Worm (Caenorhabditis elegans) whole organism, L3 larva: ENCODE data around the gene fbxa-83.

Source experiments
- ZK546.5 ChIP-seq: sonication (generic microtip); optimal IDR thresholded peaks from 2 replicates; lab custom pipeline; 2017; ENCODE audit warnings: missing biosample characterization, missing genetic modification characterization
- aly-2 ChIP-seq: fragments of 150-350 bp; optimal IDR thresholded peaks from 2 replicates; lab custom pipeline; 2014; ENCODE audit warnings: missing biosample characterization, missing genetic modification characterization
- ama-1 ChIP-seq: fragments of 150-350 bp; optimal IDR thresholded peaks from 2 replicates; lab custom pipeline; 2018
- ceh-16 ChIP-seq: sonication (generic microtip); optimal IDR thresholded peaks from 2 replicates; lab custom pipeline; 2017; ENCODE audit warnings: missing biosample characterization, missing genetic modification characterization
- ceh-28 ChIP-seq: fragments of 150-350 bp; optimal IDR thresholded peaks from 2 replicates; lab custom pipeline; 2014; ENCODE audit warnings: missing biosample characterization, missing genetic modification reagents, missing genetic modification characterization
- ceh-9 ChIP-seq: sonication (generic microtip); optimal IDR thresholded peaks from 2 replicates; lab custom pipeline; 2018; ENCODE audit warnings: missing biosample characterization, missing genetic modification characterization
- daf-12 ChIP-seq: fragments of 150-350 bp; optimal IDR thresholded peaks from 2 replicates; lab custom pipeline; 2014; ENCODE audit warnings: missing biosample characterization, missing genetic modification reagents, missing genetic modification characterization
- egl-5 ChIP-seq: fragments of 150-350 bp; optimal IDR thresholded peaks from 2 replicates; lab custom pipeline; 2017; ENCODE audit warnings: missing biosample characterization, missing genetic modification reagents, missing genetic modification characterization, inconsistent platforms
- elt-1 ChIP-seq: fragments of 150-350 bp; optimal IDR thresholded peaks from 2 replicates; lab custom pipeline; 2014; ENCODE audit warnings: missing biosample characterization, missing genetic modification characterization
- elt-2 ChIP-seq: sonication (generic microtip); optimal IDR thresholded peaks from 2 replicates; lab custom pipeline; 2016; ENCODE audit warnings: missing genetic modification reagents, mild to moderate bottlenecking, missing genetic modification characterization, missing compliant biosample characterization
- elt-3 ChIP-seq, 3 experiments: fragments of 150-350 bp in 1 of 3; sonication (generic microtip) in 2 of 3; optimal IDR thresholded peaks; 2 replicates in 2 of 3; 4 replicates in 1 of 3; lab custom pipeline; 2014 to 2017; ENCODE audit warnings: missing biosample characterization in 3 of 3, missing genetic modification characterization in 3 of 3
- eor-1 ChIP-seq, 2 experiments: fragments of 150-350 bp; optimal IDR thresholded peaks; 2 replicates each; lab custom pipeline; 2014 to 2018; ENCODE audit warnings: missing biosample characterization in 2 of 2, missing genetic modification characterization in 2 of 2
- fkh-2 ChIP-seq: fragments of 150-350 bp; optimal IDR thresholded peaks from 2 replicates; lab custom pipeline; 2014; ENCODE audit warnings: missing biosample characterization, missing genetic modification reagents, missing genetic modification characterization
- fos-1 ChIP-seq: fragments of 150-350 bp; optimal IDR thresholded peaks from 2 replicates; lab custom pipeline; 2014; ENCODE audit warnings: missing biosample characterization, missing genetic modification characterization
- hmg-11 ChIP-seq: sonication (generic microtip); optimal IDR thresholded peaks from 2 replicates; lab custom pipeline; 2016; ENCODE audit warnings: missing genetic modification characterization, missing compliant biosample characterization
- jun-1 ChIP-seq: fragments of 150-350 bp; optimal IDR thresholded peaks from 2 replicates; lab custom pipeline; 2014; ENCODE audit warnings: missing biosample characterization, missing genetic modification reagents, missing genetic modification characterization
- lin-15B ChIP-seq: fragments of 150-350 bp; optimal IDR thresholded peaks from 2 replicates; lab custom pipeline; 2014; ENCODE audit warnings: missing biosample characterization, missing genetic modification characterization
- lin-39 ChIP-seq: fragments of 150-350 bp; optimal IDR thresholded peaks from 2 replicates; lab custom pipeline; 2018; ENCODE audit warnings: missing biosample characterization, missing genetic modification reagents, missing genetic modification characterization
- lsy-12 ChIP-seq: sonication (generic microtip); optimal IDR thresholded peaks from 2 replicates; lab custom pipeline; 2016; ENCODE audit warnings: mild to moderate bottlenecking, missing genetic modification characterization, missing compliant biosample characterization
- mml-1 ChIP-seq: fragments of 150-350 bp; sonication (generic microtip); optimal IDR thresholded peaks from 3 replicates; lab custom pipeline; 2014; ENCODE audit warnings: missing biosample characterization, missing genetic modification characterization
- nfya-1 ChIP-seq: sonication (generic microtip); optimal IDR thresholded peaks from 2 replicates; lab custom pipeline; 2017; ENCODE audit warnings: missing genetic modification characterization, mild to moderate bottlenecking, missing compliant biosample characterization, antibody characterized with exemption, moderate library complexity; ENCODE audit not compliant: insufficient read depth
- nhr-11 ChIP-seq: fragments of 150-350 bp; optimal IDR thresholded peaks from 2 replicates; lab custom pipeline; 2014; ENCODE audit warnings: missing biosample characterization, missing genetic modification characterization
- nhr-12 ChIP-seq: fragments of 150-350 bp; optimal IDR thresholded peaks from 2 replicates; lab custom pipeline; 2014; ENCODE audit warnings: missing biosample characterization, missing genetic modification characterization
- nhr-23 ChIP-seq: fragments of 150-350 bp; optimal IDR thresholded peaks from 2 replicates; lab custom pipeline; 2014; ENCODE audit warnings: missing biosample characterization, missing genetic modification reagents, missing genetic modification characterization
- nhr-237 ChIP-seq: fragments of 150-350 bp; optimal IDR thresholded peaks from 2 replicates; lab custom pipeline; 2014; ENCODE audit warnings: missing biosample characterization, missing genetic modification characterization
- nhr-25 ChIP-seq: sonication (generic microtip); optimal IDR thresholded peaks from 2 replicates; lab custom pipeline; 2017; ENCODE audit warnings: missing biosample characterization, missing genetic modification characterization
- nhr-28 ChIP-seq: fragments of 150-350 bp; optimal IDR thresholded peaks from 2 replicates; lab custom pipeline; 2014; ENCODE audit warnings: missing biosample characterization, missing genetic modification characterization
- nhr-43 ChIP-seq: sonication (generic microtip); optimal IDR thresholded peaks from 2 replicates; lab custom pipeline; 2016; ENCODE audit warnings: mild to moderate bottlenecking, missing genetic modification characterization, missing compliant biosample characterization; ENCODE audit not compliant: poor library complexity, severe bottlenecking
- nhr-67 ChIP-seq: fragments of 150-350 bp; optimal IDR thresholded peaks from 2 replicates; lab custom pipeline; 2014; ENCODE audit warnings: missing biosample characterization, missing genetic modification characterization
- nhr-76 ChIP-seq: fragments of 150-350 bp; sonication (generic microtip); optimal IDR thresholded peaks from 5 replicates; lab custom pipeline; 2014; ENCODE audit warnings: missing biosample characterization, missing genetic modification characterization
- nhr-77 ChIP-seq: fragments of 150-350 bp; optimal IDR thresholded peaks from 2 replicates; lab custom pipeline; 2014; ENCODE audit warnings: missing biosample characterization, missing genetic modification characterization
- pha-4 ChIP-seq: fragments of 150-350 bp; optimal IDR thresholded peaks from 2 replicates; lab custom pipeline; 2014; ENCODE audit warnings: missing biosample characterization, missing genetic modification reagents, missing genetic modification characterization
- pqm-1 ChIP-seq: fragments of 150-350 bp; optimal IDR thresholded peaks from 2 replicates; lab custom pipeline; 2017; ENCODE audit warnings: missing biosample characterization, missing genetic modification characterization, inconsistent platforms
- sea-2 ChIP-seq: fragments of 150-350 bp; sonication (generic microtip); optimal IDR thresholded peaks from 4 replicates; lab custom pipeline; 2014; ENCODE audit warnings: missing biosample characterization, missing genetic modification reagents, missing genetic modification characterization
- skn-1 ChIP-seq: fragments of 150-350 bp; optimal IDR thresholded peaks from 2 replicates; lab custom pipeline; 2014; ENCODE audit warnings: missing biosample characterization, missing genetic modification characterization
- snpc-4 ChIP-seq: fragments of 150-350 bp; optimal IDR thresholded peaks from 2 replicates; lab custom pipeline; 2014; ENCODE audit warnings: missing biosample characterization, missing genetic modification characterization
- tbx-2 ChIP-seq: sonication (generic microtip); optimal IDR thresholded peaks from 2 replicates; lab custom pipeline; 2016; ENCODE audit warnings: mild to moderate bottlenecking, missing genetic modification characterization, missing compliant biosample characterization
- unc-39 ChIP-seq: sonication (generic microtip); optimal IDR thresholded peaks from 4 replicates; lab custom pipeline; 2017; ENCODE audit warnings: missing biosample characterization, missing genetic modification characterization
- unc-62 ChIP-seq: fragments of 150-350 bp; sonication (generic microtip); optimal IDR thresholded peaks from 4 replicates; lab custom pipeline; 2014; ENCODE audit warnings: missing biosample characterization, missing genetic modification reagents, missing genetic modification characterization
- zag-1 ChIP-seq: fragments of 150-350 bp; optimal IDR thresholded peaks from 2 replicates; lab custom pipeline; 2014; ENCODE audit warnings: missing biosample characterization, missing genetic modification characterization
- ztf-11 ChIP-seq: fragments of 150-350 bp; optimal IDR thresholded peaks from 2 replicates; lab custom pipeline; 2014; ENCODE audit warnings: missing biosample characterization, missing genetic modification characterization
- ztf-4 ChIP-seq: fragments of 150-350 bp; optimal IDR thresholded peaks from 2 replicates; lab custom pipeline; 2014; ENCODE audit warnings: missing biosample characterization, missing genetic modification characterization

Gene fbxa-83

DNA sequence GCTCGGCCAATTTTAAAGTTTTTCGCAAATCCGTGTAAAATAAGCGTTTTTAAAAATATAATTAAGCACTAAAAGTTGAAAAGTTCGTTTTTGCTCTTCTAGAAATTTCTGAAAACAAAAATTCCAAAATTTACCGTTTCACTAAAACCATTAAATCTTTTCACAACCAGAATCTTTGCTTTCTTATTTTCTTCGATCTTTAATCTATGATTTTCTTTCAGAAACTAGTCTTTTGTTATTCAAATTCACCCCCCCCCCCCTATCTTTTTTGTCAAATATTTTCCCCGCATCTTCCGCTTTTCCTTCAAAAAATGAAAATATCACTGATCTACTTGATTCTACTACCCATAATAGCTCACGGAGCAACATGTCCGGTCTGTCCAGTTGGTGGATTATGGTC is 13.5 kb upstream of the fbxa-83 start, which contains the start of gene Y67A10A.11:
Gene Y67A10A.11, plus strand, starts transcription at position 301 of the 400 bp plus-strand sequence.
- no peak for TF ChIP-seq nhr-28 (tag; lab: Kevin White, UChicago)

- TF ChIP-seq ztf-11 (tag; lab: Kevin White, UChicago) (no peak), aly-2 (tag; lab: Kevin White, UChicago) (no peak), nhr-237 (tag; lab: Kevin White, UChicago) (no peak), nhr-28 (tag; lab: Kevin White, UChicago) (no peak), pqm-1 (no peak), nhr-11 (no peak), skn-1 (tag; lab: Kevin White, UChicago) (no peak), lin-39 (tag; lab: Kevin White, UChicago) (no peak), jun-1 (tag; lab: Kevin White, UChicago) (no peak), zag-1 (tag; lab: Kevin White, UChicago) (no peak), ceh-28 (tag; lab: Kevin White, UChicago) (no peak), fos-1 (tag; lab: Kevin White, UChicago) (no peak), lin-15B (tag; lab: Kevin White, UChicago) (no peak), nhr-12 (tag; lab: Kevin White, UChicago) (no peak), nhr-67 (no peak), unc-62 (GFP tag; lab: Kevin White, UChicago) (no peak)
Observed at ce11 chrIV:14337757-14338156, 11.6 kb upstream of the fbxa-83 start, which contains the start of gene Y67A10A.2. Y67A10A.2 (plus strand) TSS chrIV:14338057.

DNA sequence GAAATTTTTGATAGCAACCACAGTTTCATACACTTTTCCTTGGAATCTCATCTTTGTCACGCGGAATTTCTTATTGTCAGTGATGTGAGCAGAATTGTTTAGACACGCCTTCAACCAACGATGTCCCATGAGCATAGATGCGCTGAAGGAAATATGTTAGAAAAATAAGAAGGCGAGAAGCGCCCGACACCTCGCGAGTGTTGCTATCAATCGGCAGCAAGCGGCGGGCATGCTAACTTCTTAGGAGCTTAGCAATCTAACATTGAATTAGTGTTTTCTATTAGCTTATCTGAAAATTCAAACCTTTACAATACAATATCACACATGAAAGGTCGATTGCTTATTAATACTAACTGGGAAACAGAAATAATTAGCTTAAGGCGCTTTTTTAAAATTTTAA is 9.6 kb upstream of the fbxa-83 start:
- no peak for TF ChIP-seq tbx-2 (tag; lab: Kevin White, UChicago)
- TF ChIP-seq nfya-1 (tag; lab: Kevin White, UChicago): no peak
- no peak for TF ChIP-seq mml-1 (tag; lab: Kevin White, UChicago)
- no peak for TF ChIP-seq pha-4 (tag; lab: Kevin White, UChicago)
- TF ChIP-seq aly-2 (tag; lab: Kevin White, UChicago): no peak
- TF ChIP-seq nhr-43: no peak

DNA sequence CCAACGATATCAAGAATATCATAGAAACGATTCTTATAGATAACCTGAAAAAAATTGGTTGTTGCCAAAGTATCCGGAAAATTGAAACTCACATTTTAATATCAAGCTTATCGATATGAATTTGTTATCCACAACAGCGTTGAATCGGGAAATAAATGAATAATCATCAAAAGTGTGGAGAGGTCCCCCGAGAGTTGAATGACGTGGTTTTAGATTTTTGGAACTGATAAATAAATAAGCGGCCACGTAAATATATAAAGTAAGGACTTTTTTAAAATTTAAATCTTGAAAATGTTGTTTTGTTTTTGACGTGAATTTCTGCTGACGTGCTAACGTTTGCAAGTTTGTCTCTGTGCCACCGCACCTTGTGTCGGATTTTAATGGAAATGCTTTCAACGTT is 8.2 kb upstream of the fbxa-83 start, which contains the start of gene Y67A10A.3:
Gene Y67A10A.3, minus strand, starts transcription at position 101 of the 400 bp plus-strand sequence.
- TF ChIP-seq ztf-11 (tag; lab: Kevin White, UChicago) (no peak), fkh-2 (tag; lab: Kevin White, UChicago) (no peak)

ce11 chrIV:14326694-14327298 is 613 bp upstream of the fbxa-83 start:
- TF ChIP-seq egl-5 (tag; lab: Kevin White, UChicago) (no peak), elt-2 (tag; lab: Kevin White, UChicago) (peak; percentile 83), daf-12 (tag; lab: Kevin White, UChicago) (no peak), nhr-28 (tag; lab: Kevin White, UChicago) (no peak), skn-1 (tag; lab: Kevin White, UChicago) (peak; percentile 34), nhr-11 (no peak), fos-1 (tag; lab: Kevin White, UChicago) (no peak), unc-62 (GFP tag; lab: Kevin White, UChicago) (no peak), snpc-4 (tag; lab: Kevin White, UChicago) (peak; percentile 99), nhr-67 (no peak), ceh-9 (tag; lab: Kevin White, UChicago) (no peak), nhr-76 (no peak), mml-1 (tag; lab: Kevin White, UChicago) (no peak), pha-4 (tag; lab: Kevin White, UChicago) (no peak), ztf-4 (tag; lab: Kevin White, UChicago) (no peak), nhr-237 (tag; lab: Kevin White, UChicago) (no peak), aly-2 (tag; lab: Kevin White, UChicago) (no peak), ceh-16 (no peak), nhr-23 (peak; percentile 37), nfya-1 (tag; lab: Kevin White, UChicago) (no peak), ZK546.5 (tag; lab: Kevin White, UChicago) (no peak), hmg-11 (tag; lab: Kevin White, UChicago) (peak; percentile 38), ama-1 (lab: Kevin White, UChicago) (peak; percentile 76), nhr-25 (tag; lab: Kevin White, UChicago) (peak; percentile 58), sea-2 (GFP tag; lab: Kevin White, UChicago) (no peak), pqm-1 (peak; percentile 29), elt-1 (tag; lab: Kevin White, UChicago) (no peak), unc-39 (tag; lab: Kevin White, UChicago) (no peak), elt-3 (tag; optimal IDR thresholded peaks at IDR 0.05; lab: Kevin White, UChicago) (no peak), zag-1 (tag; lab: Kevin White, UChicago) (no peak), eor-1 (tag; optimal IDR thresholded peaks at IDR 0.05; lab: Kevin White, UChicago) (no peak), ceh-28 (tag; lab: Kevin White, UChicago) (no peak), lsy-12 (tag; lab: Kevin White, UChicago) (peak; percentile 62), lin-39 (tag; lab: Kevin White, UChicago) (peak; percentile 29), tbx-2 (tag; lab: Kevin White, UChicago) (peak; percentile 31), lin-15B (tag; lab: Kevin White, UChicago) (peak; percentile 26), nhr-77 (no peak)
